Worm (Caenorhabditis elegans) whole organism, L2 larva: ENCODE measurements around the gene acs-5.

Experiments used
- R02D3.7 ChIP-seq: fragments of 150-350 bp; optimal IDR thresholded peaks from 2 replicates; lab custom pipeline; 2014; ENCODE audit warnings: missing biosample characterization, missing genetic modification characterization
- ZK546.5 ChIP-seq: sonication (generic microtip); optimal IDR thresholded peaks from 2 replicates; lab custom pipeline; 2017; ENCODE audit warnings: missing biosample characterization, missing genetic modification characterization
- alr-1 ChIP-seq: fragments of 150-350 bp; optimal IDR thresholded peaks from 2 replicates; lab custom pipeline; 2014; ENCODE audit warnings: missing biosample characterization, missing genetic modification characterization
- aly-2 ChIP-seq: fragments of 150-350 bp; optimal IDR thresholded peaks from 2 replicates; lab custom pipeline; 2014; ENCODE audit warnings: missing biosample characterization, missing genetic modification characterization
- ceh-82 ChIP-seq: fragments of 150-350 bp; optimal IDR thresholded peaks from 2 replicates; lab custom pipeline; 2014; ENCODE audit warnings: missing biosample characterization, missing genetic modification characterization
- elt-1 ChIP-seq: fragments of 150-350 bp; optimal IDR thresholded peaks from 2 replicates; lab custom pipeline; 2014; ENCODE audit warnings: missing biosample characterization, missing genetic modification characterization
- nhr-10 ChIP-seq: sonication (generic microtip); optimal IDR thresholded peaks from 2 replicates; lab custom pipeline; 2017; ENCODE audit warnings: missing biosample characterization, missing genetic modification characterization
- nhr-12 ChIP-seq: fragments of 150-350 bp; optimal IDR thresholded peaks from 2 replicates; lab custom pipeline; 2014; ENCODE audit warnings: missing biosample characterization, missing genetic modification characterization
- nhr-23 ChIP-seq: fragments of 150-350 bp; optimal IDR thresholded peaks from 2 replicates; lab custom pipeline; 2014; ENCODE audit warnings: missing biosample characterization, missing genetic modification reagents, missing genetic modification characterization
- peb-1 ChIP-seq: fragments of 150-350 bp; optimal IDR thresholded peaks from 2 replicates; lab custom pipeline; 2014; ENCODE audit warnings: missing biosample characterization, missing genetic modification characterization
- skn-1 ChIP-seq: sonication (generic microtip); optimal IDR thresholded peaks from 2 replicates; lab custom pipeline; 2017; ENCODE audit warnings: missing biosample characterization, missing genetic modification characterization
- unc-62 ChIP-seq: fragments of 150-350 bp; optimal IDR thresholded peaks from 2 replicates; lab custom pipeline; 2014; ENCODE audit warnings: missing biosample characterization, missing genetic modification reagents, missing genetic modification characterization

ce11 chrIII:13525118-13525839, 18.1 kb downstream of the acs-5 start:
- TF ChIP-seq skn-1 (tag; lab: Kevin White, UChicago) (no peak), nhr-12 (tag; lab: Kevin White, UChicago) (no peak), ZK546.5 (no peak), R02D3.7 (tag; lab: Kevin White, UChicago) (no peak), elt-1 (no peak), ceh-82 (no peak), alr-1 (tag; lab: Kevin White, UChicago) (no peak), unc-62 (no peak), aly-2 (tag; lab: Kevin White, UChicago) (no peak), nhr-23 (tag; lab: Kevin White, UChicago) (no peak), nhr-10 (tag; lab: Kevin White, UChicago) (no peak), peb-1 (tag; lab: Kevin White, UChicago) (no peak)
